Fruit fly (Drosophila melanogaster) whole organism, embryonic: Measurements from ENCODE around the gene CG6409.

Experiments
- Adf1 ChIP-seq: fragments of 200-800 bp; sonication (Bioruptor generic); IDR thresholded peaks from 2 replicates; pipeline ENCODE4 v1.3.6; 2022; ENCODE audit warnings: missing biosample characterization, missing genetic modification characterization
- Bteb2 ChIP-seq: fragments of 200-800 bp; sonication (Bioruptor generic); optimal IDR thresholded peaks from 2 replicates; lab custom pipeline; 2016; ENCODE audit warnings: missing biosample characterization, missing genetic modification characterization
- CG10462 ChIP-seq: fragments of 200-800 bp; sonication (Bioruptor generic); optimal IDR thresholded peaks from 2 replicates; lab custom pipeline; 2016; ENCODE audit warnings: missing biosample characterization, missing genetic modification characterization
- CG11247 ChIP-seq: fragments of 200-800 bp; sonication (Bioruptor generic); IDR thresholded peaks from 2 replicates; pipeline ENCODE4 v1.3.6; 2022; ENCODE audit warnings: missing biosample characterization, missing genetic modification characterization
- CG11695 ChIP-seq: fragments of 200-800 bp; sonication (Bioruptor generic); IDR thresholded peaks from 3 replicates; pipeline ENCODE4 v1.3.6; 2022; ENCODE audit warnings: missing biosample characterization, missing genetic modification characterization
- CG14965 ChIP-seq: fragments of 200-800 bp; sonication (Bioruptor generic); optimal IDR thresholded peaks from 2 replicates; lab custom pipeline; 2016; ENCODE audit warnings: missing biosample characterization, missing genetic modification characterization, borderline replicate concordance
- CG16863 ChIP-seq: fragments of 200-800 bp; sonication (Bioruptor generic); optimal IDR thresholded peaks from 3 replicates; lab custom pipeline; 2016; ENCODE audit warnings: missing biosample characterization, missing genetic modification characterization
- CG17802 ChIP-seq: fragments of 200-800 bp; sonication (Bioruptor generic); optimal IDR thresholded peaks from 2 replicates; lab custom pipeline; 2018; ENCODE audit warnings: missing biosample characterization, mild to moderate bottlenecking, missing genetic modification characterization, moderate library complexity
- CG18476 ChIP-seq: fragments of 200-800 bp; sonication (Bioruptor generic); optimal IDR thresholded peaks from 2 replicates; lab custom pipeline; 2016; ENCODE audit warnings: missing biosample characterization, mild to moderate bottlenecking, missing genetic modification characterization
- CG18619 ChIP-seq: fragments of 200-800 bp; sonication (Bioruptor generic); optimal IDR thresholded peaks from 3 replicates; lab custom pipeline; 2017; ENCODE audit warnings: missing biosample characterization, mild to moderate bottlenecking, missing genetic modification characterization
- CG2116 ChIP-seq: fragments of 200-800 bp; sonication (Bioruptor generic); optimal IDR thresholded peaks from 3 replicates; lab custom pipeline; 2018; ENCODE audit warnings: missing biosample characterization, mild to moderate bottlenecking, missing genetic modification characterization
- CG2712 ChIP-seq: fragments of 200-800 bp; optimal IDR thresholded peaks from 3 replicates; lab custom pipeline; 2019; ENCODE audit warnings: missing biosample characterization, mild to moderate bottlenecking, missing genetic modification characterization, moderate library complexity
- CG30403 ChIP-seq: fragments of 200-800 bp; sonication (Bioruptor generic); optimal IDR thresholded peaks from 3 replicates; lab custom pipeline; 2016; ENCODE audit warnings: missing biosample characterization, missing genetic modification characterization
- CG3163 ChIP-seq: fragments of 200-800 bp; sonication (Bioruptor generic); optimal IDR thresholded peaks from 3 replicates; lab custom pipeline; 2016; ENCODE audit warnings: missing biosample characterization, missing genetic modification characterization
- CG33213 ChIP-seq: fragments of 200-800 bp; sonication (Bioruptor generic); optimal IDR thresholded peaks from 3 replicates; lab custom pipeline; 2016; ENCODE audit warnings: missing biosample characterization, missing genetic modification characterization
- CG34422 ChIP-seq: fragments of 200-800 bp; sonication (Bioruptor generic); IDR thresholded peaks from 3 replicates; pipeline ENCODE4 v1.3.6; 2022; ENCODE audit warnings: missing biosample characterization, missing genetic modification characterization
- CG42726 ChIP-seq: fragments of 200-800 bp; sonication (Bioruptor generic); IDR thresholded peaks from 2 replicates; pipeline ENCODE4 v1.3.6; 2022; ENCODE audit warnings: missing biosample characterization, missing genetic modification characterization; ENCODE audit not compliant: partially characterized antibody
- CG6272 ChIP-seq: fragments of 200-800 bp; sonication (Bioruptor generic); IDR thresholded peaks from 2 replicates; pipeline ENCODE4 v1.3.6; 2022; ENCODE audit warnings: missing biosample characterization, missing genetic modification characterization
- CG6654 ChIP-seq: fragments of 200-800 bp; sonication (Bioruptor generic); optimal IDR thresholded peaks from 2 replicates; lab custom pipeline; 2017; ENCODE audit warnings: missing biosample characterization, mild to moderate bottlenecking, missing genetic modification characterization
- CG7839 ChIP-seq: fragments of 200-800 bp; sonication (Bioruptor generic); optimal IDR thresholded peaks from 3 replicates; lab custom pipeline; 2018; ENCODE audit warnings: missing biosample characterization, mild to moderate bottlenecking, missing genetic modification characterization, moderate library complexity
- CG7928 ChIP-seq: fragments of 200-800 bp; sonication (Bioruptor generic); optimal IDR thresholded peaks from 2 replicates; lab custom pipeline; 2017; ENCODE audit warnings: missing biosample characterization, mild to moderate bottlenecking, missing genetic modification characterization
- Doc2 ChIP-seq: fragments of 200-800 bp; sonication (Bioruptor generic); IDR thresholded peaks from 2 replicates; pipeline ENCODE4 v1.3.6; 2022; ENCODE audit warnings: missing biosample characterization, missing genetic modification characterization
- Hr39 ChIP-seq: fragments of >200 bp; optimal IDR thresholded peaks from 2 replicates; lab custom pipeline; 2017
- Jarid2 ChIP-seq: fragments of 200-800 bp; sonication (Bioruptor generic); optimal IDR thresholded peaks from 3 replicates; lab custom pipeline; 2017; ENCODE audit warnings: mild to moderate bottlenecking, missing biosample characterization, missing genetic modification reagents, missing genetic modification characterization
- MTF-1 ChIP-seq: fragments of 200-800 bp; sonication (Bioruptor generic); optimal IDR thresholded peaks from 2 replicates; lab custom pipeline; 2018; ENCODE audit warnings: missing biosample characterization, mild to moderate bottlenecking, missing genetic modification characterization, borderline replicate concordance
- NC2β ChIP-seq: fragments of 200-800 bp; sonication (Bioruptor generic); optimal IDR thresholded peaks from 2 replicates; lab custom pipeline; 2016; ENCODE audit warnings: missing biosample characterization, missing genetic modification characterization
- Sox100B ChIP-seq: fragments of 200-800 bp; sonication (Bioruptor generic); optimal IDR thresholded peaks from 3 replicates; lab custom pipeline; 2018; ENCODE audit warnings: missing biosample characterization, mild to moderate bottlenecking, missing genetic modification characterization
- Trl ChIP-seq, 3 experiments: fragments of >200 bp in 2 of 3; fragments of 200-800 bp in 1 of 3; sonication (Bioruptor generic) in 1 of 3; optimal IDR thresholded peaks; 2 replicates in 1 of 3; 3 replicates in 2 of 3; lab custom pipeline; 2016 to 2017; ENCODE audit warnings: missing biosample characterization in 1 of 3, missing genetic modification characterization in 1 of 3
- cad ChIP-seq: fragments of >200 bp; optimal IDR thresholded peaks from 2 replicates; lab custom pipeline; 2017; ENCODE audit warnings: missing biosample characterization, missing genetic modification characterization
- cato ChIP-seq: fragments of 200-800 bp; sonication (Bioruptor generic); optimal IDR thresholded peaks from 2 replicates; lab custom pipeline; 2016; ENCODE audit warnings: missing biosample characterization, missing genetic modification characterization, borderline replicate concordance
- ewg ChIP-seq: fragments of 200-800 bp; sonication (Bioruptor generic); optimal IDR thresholded peaks from 3 replicates; lab custom pipeline; 2017; ENCODE audit warnings: mild to moderate bottlenecking, missing biosample characterization, missing genetic modification reagents, missing genetic modification characterization
- ftz-f1 ChIP-seq: fragments of 200-800 bp; sonication (Bioruptor generic); optimal IDR thresholded peaks from 2 replicates; lab custom pipeline; 2016; ENCODE audit warnings: missing biosample characterization, missing genetic modification characterization
- jing ChIP-seq: fragments of 200-800 bp; sonication (Bioruptor generic); optimal IDR thresholded peaks from 2 replicates; lab custom pipeline; 2018; ENCODE audit warnings: missing biosample characterization, mild to moderate bottlenecking, missing genetic modification characterization
- jumu ChIP-seq: fragments of 200-800 bp; sonication (Bioruptor generic); optimal IDR thresholded peaks from 3 replicates; lab custom pipeline; 2016; ENCODE audit warnings: missing biosample characterization, missing genetic modification characterization
- kah ChIP-seq: fragments of 200-800 bp; sonication (Bioruptor generic); optimal IDR thresholded peaks from 2 replicates; lab custom pipeline; 2018; ENCODE audit warnings: missing biosample characterization, mild to moderate bottlenecking, missing genetic modification characterization
- knrl ChIP-seq: fragments of 200-800 bp; sonication (Bioruptor generic); IDR thresholded peaks from 3 replicates; pipeline ENCODE4 v1.3.6; 2022; ENCODE audit warnings: missing biosample characterization, missing genetic modification characterization; ENCODE audit not compliant: partially characterized antibody
- mirr ChIP-seq: fragments of 200-800 bp; sonication (Bioruptor generic); optimal IDR thresholded peaks from 3 replicates; lab custom pipeline; 2018; ENCODE audit warnings: missing biosample characterization, mild to moderate bottlenecking, missing genetic modification characterization
- nom ChIP-seq: fragments of 200-800 bp; sonication (Bioruptor generic); optimal IDR thresholded peaks from 2 replicates; lab custom pipeline; 2017; ENCODE audit warnings: missing biosample characterization, missing genetic modification characterization, mild to moderate bottlenecking, moderate library complexity, missing genetic modification reagents
- org-1 ChIP-seq: fragments of 200-800 bp; sonication (Bioruptor generic); optimal IDR thresholded peaks from 2 replicates; lab custom pipeline; 2017; ENCODE audit warnings: missing biosample characterization, missing genetic modification characterization
- pita ChIP-seq: fragments of 200-800 bp; sonication (Bioruptor generic); optimal IDR thresholded peaks from 2 replicates; lab custom pipeline; 2017; ENCODE audit warnings: missing biosample characterization, mild to moderate bottlenecking, missing genetic modification characterization
- ranshi ChIP-seq: fragments of 200-800 bp; sonication (Bioruptor generic); IDR thresholded peaks from 2 replicates; pipeline ENCODE4 v1.3.6; 2022; ENCODE audit warnings: missing biosample characterization, missing genetic modification characterization
- row ChIP-seq: fragments of 200-800 bp; sonication (Bioruptor generic); IDR thresholded peaks from 3 replicates; pipeline ENCODE4 v1.3.6; 2022; ENCODE audit warnings: missing biosample characterization, missing genetic modification characterization
- sens ChIP-seq: fragments of 200-800 bp; sonication (Bioruptor generic); peaks from one replicate; lab custom pipeline; 2016; ENCODE audit warnings: missing biosample characterization, missing genetic modification characterization
- sens-2 ChIP-seq: fragments of 200-800 bp; sonication (Bioruptor generic); IDR thresholded peaks from 2 replicates; pipeline ENCODE4 v1.3.6; 2022; ENCODE audit warnings: missing biosample characterization, missing genetic modification characterization
- sim ChIP-seq: fragments of 200-800 bp; sonication (Bioruptor generic); IDR thresholded peaks from 2 replicates; pipeline ENCODE4 v1.3.6; 2022; ENCODE audit warnings: missing biosample characterization, missing genetic modification characterization
- slbo ChIP-seq: fragments of 200-800 bp; sonication (Bioruptor generic); IDR thresholded peaks from 2 replicates; pipeline ENCODE4 v1.3.6; 2022; ENCODE audit warnings: missing biosample characterization, missing genetic modification characterization
- so ChIP-seq: fragments of 200-800 bp; sonication (Bioruptor generic); IDR thresholded peaks from 3 replicates; pipeline ENCODE4 v1.3.6; 2022; ENCODE audit warnings: missing biosample characterization, missing genetic modification characterization
- toy ChIP-seq: fragments of 200-800 bp; sonication (Bioruptor generic); IDR thresholded peaks from 2 replicates; pipeline ENCODE4 v1.3.6; 2022; ENCODE audit warnings: missing biosample characterization, missing genetic modification characterization
- tup ChIP-seq: fragments of 200-800 bp; sonication (Bioruptor generic); optimal IDR thresholded peaks from 2 replicates; lab custom pipeline; 2016; ENCODE audit warnings: missing biosample characterization, mild to moderate bottlenecking, missing genetic modification characterization, moderate library complexity
- wdn ChIP-seq: fragments of 200-800 bp; sonication (Bioruptor generic); IDR thresholded peaks from 2 replicates; pipeline ENCODE4 v1.3.6; 2022; ENCODE audit warnings: missing biosample characterization, missing genetic modification characterization

The CG6409 gene

dm6 chr3L:10861657-10862543 is 20.3 kb downstream of the CG6409 start (continued):
- TF ChIP-seq cato (GFP tag; lab: Kevin White, UChicago) = no peak
- no peak for TF ChIP-seq CG10462 (GFP tag; lab: Kevin White, UChicago)
- TF ChIP-seq wdn (GFP tag; lab: Robert Waterston, UW) = no peak
- TF ChIP-seq Trl (optimal IDR thresholded peaks at IDR 0.05; lab: Kevin White, UChicago) = no peak
- TF ChIP-seq Trl (GFP tag; optimal IDR thresholded peaks at IDR 0.05; lab: Kevin White, UChicago) = no peak
- no peak for TF ChIP-seq sens-2 (GFP tag; lab: Robert Waterston, UW)
- no peak for TF ChIP-seq CG18476 (GFP tag; lab: Kevin White, UChicago)
- no peak for TF ChIP-seq Doc2 (GFP tag; lab: Robert Waterston, UW)
- no peak for TF ChIP-seq sim
- TF ChIP-seq ranshi (GFP tag; lab: Robert Waterston, UW) = no peak
- no peak; the same call in 1 of the 2 replicates for TF ChIP-seq CG11247 (GFP tag; lab: Robert Waterston, UW)
- TF ChIP-seq so (GFP tag; lab: Robert Waterston, UW) = no peak
- TF ChIP-seq ewg (GFP tag; lab: Kevin White, UChicago) = no peak
- TF ChIP-seq CG3163 = no peak
- peak; percentile 50 for TF ChIP-seq slbo (GFP tag; lab: Robert Waterston, UW)
- no peak for TF ChIP-seq jumu (GFP tag; lab: Kevin White, UChicago)
- TF ChIP-seq ftz-f1 (GFP tag; lab: Kevin White, UChicago) = peak; percentile 43
- TF ChIP-seq mirr (GFP tag; lab: Kevin White, UChicago) = no peak
- no peak for TF ChIP-seq CG16863 (GFP tag; lab: Kevin White, UChicago)
- TF ChIP-seq MTF-1 = no peak
- no peak for TF ChIP-seq knrl
- TF ChIP-seq CG6272 (GFP tag; lab: Robert Waterston, UW) = no peak
- no peak for TF ChIP-seq Adf1 (GFP tag; lab: Robert Waterston, UW)
- TF ChIP-seq CG7839 = peak; percentile 26
- peak; percentile 27 for TF ChIP-seq CG18619
- no peak for TF ChIP-seq CG14965 (GFP tag; lab: Kevin White, UChicago)
- no peak for TF ChIP-seq jing
- no peak for TF ChIP-seq cad
- TF ChIP-seq org-1 = no peak
- TF ChIP-seq CG6654 (GFP tag; lab: Kevin White, UChicago) = no peak
- no peak for TF ChIP-seq CG7928 (GFP tag; lab: Kevin White, UChicago)
- TF ChIP-seq CG2116 (GFP tag; lab: Kevin White, UChicago) = no peak
- TF ChIP-seq CG34422 (GFP tag; lab: Robert Waterston, UW) = no peak
- no peak for TF ChIP-seq NC2β (GFP tag; lab: Kevin White, UChicago)
- no peak for TF ChIP-seq Hr39 (lab: Kevin White, UChicago)
- TF ChIP-seq Sox100B (GFP tag; lab: Kevin White, UChicago) = no peak
- 0 out of 3 replicates have a peak, but pooled peaks have one; percentile 13 for TF ChIP-seq CG11695
- TF ChIP-seq CG33213 (GFP tag; lab: Kevin White, UChicago) = no peak
- no peak for TF ChIP-seq Bteb2 (GFP tag; lab: Kevin White, UChicago)
- TF ChIP-seq kah (GFP tag; lab: Kevin White, UChicago) = no peak
- no peak for TF ChIP-seq toy
- peak; percentile 19; the same call in 1 of the 3 replicates for TF ChIP-seq row (GFP tag; lab: Robert Waterston, UW)
- peak; percentile 63 for TF ChIP-seq sens (GFP tag; lab: Kevin White, UChicago)
- TF ChIP-seq CG2712 (tag; lab: Kevin White, UChicago) = peak; percentile 12
- TF ChIP-seq CG42726 (GFP tag; lab: Robert Waterston, UW) = no peak
- TF ChIP-seq CG17802 = no peak
- TF ChIP-seq nom (GFP tag; lab: Kevin White, UChicago) = no peak
- TF ChIP-seq CG30403 = no peak
- TF ChIP-seq tup = peak; percentile 4
- TF ChIP-seq pita (GFP tag; lab: Kevin White, UChicago) = no peak
- TF ChIP-seq Jarid2 (GFP tag; lab: Kevin White, UChicago) = no peak
